Worm (Caenorhabditis elegans) whole organism, late embryonic: ENCODE data around the gene cyp-35B2.

Experiments used
- C38D4.7 ChIP-seq: fragments of 200-800 bp; sonication (Bioruptor generic); optimal IDR thresholded peaks from 2 replicates; lab custom pipeline; 2018; ENCODE audit warnings: mild to moderate bottlenecking, missing genetic modification characterization, moderate library complexity, missing compliant biosample characterization
- F13H6.1 ChIP-seq: sonication (generic microtip); optimal IDR thresholded peaks from 2 replicates; lab custom pipeline; 2016; ENCODE audit warnings: missing genetic modification characterization, missing compliant biosample characterization
- K02D7.2 ChIP-seq: sonication (generic microtip); optimal IDR thresholded peaks from 2 replicates; lab custom pipeline; 2017; ENCODE audit warnings: mild to moderate bottlenecking, missing genetic modification characterization, missing compliant biosample characterization
- K09A11.1 ChIP-seq: sonication (generic microtip); optimal IDR thresholded peaks from 2 replicates; lab custom pipeline; 2017; ENCODE audit warnings: antibody characterized with exemption, mild to moderate bottlenecking, missing genetic modification characterization, missing compliant biosample characterization; ENCODE audit not compliant: insufficient read depth
- Y22D7AL.16 ChIP-seq: sonication (generic microtip); optimal IDR thresholded peaks from 2 replicates; lab custom pipeline; 2016; ENCODE audit warnings: missing genetic modification characterization, missing compliant biosample characterization
- ahr-1 ChIP-seq: sonication (generic microtip); optimal IDR thresholded peaks from 2 replicates; lab custom pipeline; 2016; ENCODE audit warnings: missing genetic modification characterization, missing compliant biosample characterization
- ceh-2 ChIP-seq: sonication (generic microtip); optimal IDR thresholded peaks from 2 replicates; lab custom pipeline; 2016; ENCODE audit warnings: missing genotype, missing genetic modification characterization, missing compliant biosample characterization
- ceh-22 ChIP-seq: sonication (generic microtip); optimal IDR thresholded peaks from 2 replicates; lab custom pipeline; 2017; ENCODE audit warnings: missing biosample characterization, missing genetic modification characterization
- ceh-30 ChIP-seq: fragments of 150-350 bp; optimal IDR thresholded peaks from 2 replicates; lab custom pipeline; 2014; ENCODE audit warnings: missing biosample characterization, missing genetic modification characterization
- ceh-34 ChIP-seq: sonication (generic microtip); optimal IDR thresholded peaks from 2 replicates; lab custom pipeline; 2016; ENCODE audit warnings: mild to moderate bottlenecking, missing genetic modification characterization, missing compliant biosample characterization
- ceh-9 ChIP-seq: sonication (generic microtip); optimal IDR thresholded peaks from 2 replicates; lab custom pipeline; 2016; ENCODE audit warnings: mild to moderate bottlenecking, missing genetic modification characterization, inconsistent platforms, missing compliant biosample characterization
- elt-2 ChIP-seq: sonication (generic microtip); optimal IDR thresholded peaks from 2 replicates; lab custom pipeline; 2016; ENCODE audit warnings: missing genetic modification reagents, missing genetic modification characterization, missing compliant biosample characterization
- ets-4 ChIP-seq: sonication (generic microtip); optimal IDR thresholded peaks from 2 replicates; lab custom pipeline; 2016; ENCODE audit warnings: missing genetic modification characterization, missing compliant biosample characterization
- fkh-6 ChIP-seq: sonication (generic microtip); optimal IDR thresholded peaks from 2 replicates; lab custom pipeline; 2016; ENCODE audit warnings: missing genetic modification characterization, missing compliant biosample characterization
- gmeb-2 ChIP-seq: sonication (generic microtip); optimal IDR thresholded peaks from 2 replicates; lab custom pipeline; 2016; ENCODE audit warnings: missing genetic modification characterization, inconsistent platforms, missing compliant biosample characterization
- hlh-13 ChIP-seq: fragments of 200-800 bp; sonication (Bioruptor generic); optimal IDR thresholded peaks from 2 replicates; lab custom pipeline; 2018; ENCODE audit warnings: mild to moderate bottlenecking, missing genetic modification characterization, missing compliant biosample characterization
- hlh-8 ChIP-seq: sonication (generic microtip); optimal IDR thresholded peaks from 2 replicates; lab custom pipeline; 2016; ENCODE audit warnings: missing genotype, missing genetic modification characterization, missing compliant biosample characterization
- lin-11 ChIP-seq: fragments of 200-800 bp; sonication (Bioruptor generic); optimal IDR thresholded peaks from 2 replicates; lab custom pipeline; 2018; ENCODE audit warnings: mild to moderate bottlenecking, missing genetic modification characterization, missing compliant biosample characterization
- madf-2 ChIP-seq: sonication (generic microtip); optimal IDR thresholded peaks from 2 replicates; lab custom pipeline; 2017; ENCODE audit warnings: missing genetic modification characterization, missing compliant biosample characterization
- mec-3 ChIP-seq: sonication (generic microtip); optimal IDR thresholded peaks from 2 replicates; lab custom pipeline; 2016; ENCODE audit warnings: borderline replicate concordance, missing genetic modification characterization, missing compliant biosample characterization
- nhr-11 ChIP-seq: fragments of 150-350 bp; optimal IDR thresholded peaks from 2 replicates; lab custom pipeline; 2014; ENCODE audit warnings: missing biosample characterization, missing genetic modification characterization
- npax-4 ChIP-seq: sonication (generic microtip); optimal IDR thresholded peaks from 2 replicates; lab custom pipeline; 2016; ENCODE audit warnings: missing genetic modification characterization, missing compliant biosample characterization
- odd-2 ChIP-seq: sonication (generic microtip); optimal IDR thresholded peaks from 2 replicates; lab custom pipeline; 2017; ENCODE audit warnings: antibody characterized with exemption, mild to moderate bottlenecking, missing genetic modification characterization, missing compliant biosample characterization
- pat-9 ChIP-seq: fragments of 200-800 bp; sonication (Bioruptor generic); optimal IDR thresholded peaks from 2 replicates; lab custom pipeline; 2018; ENCODE audit warnings: mild to moderate bottlenecking, missing genetic modification characterization, moderate library complexity, missing compliant biosample characterization
- pha-2 ChIP-seq: sonication (generic microtip); optimal IDR thresholded peaks from 2 replicates; lab custom pipeline; 2017; ENCODE audit warnings: mild to moderate bottlenecking, missing genetic modification characterization, missing compliant biosample characterization
- pha-4 ChIP-seq: fragments of 150-350 bp; optimal IDR thresholded peaks from 2 replicates; lab custom pipeline; 2018; ENCODE audit warnings: missing biosample characterization, missing genetic modification reagents, missing genetic modification characterization
- pqm-1 ChIP-seq: sonication (generic microtip); optimal IDR thresholded peaks from 2 replicates; lab custom pipeline; 2016; ENCODE audit warnings: missing genetic modification characterization, missing compliant biosample characterization
- sox-4 ChIP-seq: sonication (generic microtip); optimal IDR thresholded peaks from 2 replicates; lab custom pipeline; 2017; ENCODE audit warnings: mild to moderate bottlenecking, missing genetic modification characterization, inconsistent platforms, missing compliant biosample characterization
- tbx-2 ChIP-seq: sonication (generic microtip); optimal IDR thresholded peaks from 2 replicates; lab custom pipeline; 2016; ENCODE audit warnings: missing genetic modification characterization, missing compliant biosample characterization
- tbx-7 ChIP-seq: sonication (generic microtip); optimal IDR thresholded peaks from 2 replicates; lab custom pipeline; 2016; ENCODE audit warnings: missing genotype, missing genetic modification characterization, missing compliant biosample characterization
- unc-55 ChIP-seq: sonication (generic microtip); optimal IDR thresholded peaks from 2 replicates; lab custom pipeline; 2017; ENCODE audit warnings: missing biosample characterization, missing genetic modification reagents, missing genetic modification characterization
- ztf-16 ChIP-seq: sonication (generic microtip); optimal IDR thresholded peaks from 2 replicates; lab custom pipeline; 2017; ENCODE audit warnings: missing genetic modification characterization, missing compliant biosample characterization

The cyp-35B2 gene

DNA sequence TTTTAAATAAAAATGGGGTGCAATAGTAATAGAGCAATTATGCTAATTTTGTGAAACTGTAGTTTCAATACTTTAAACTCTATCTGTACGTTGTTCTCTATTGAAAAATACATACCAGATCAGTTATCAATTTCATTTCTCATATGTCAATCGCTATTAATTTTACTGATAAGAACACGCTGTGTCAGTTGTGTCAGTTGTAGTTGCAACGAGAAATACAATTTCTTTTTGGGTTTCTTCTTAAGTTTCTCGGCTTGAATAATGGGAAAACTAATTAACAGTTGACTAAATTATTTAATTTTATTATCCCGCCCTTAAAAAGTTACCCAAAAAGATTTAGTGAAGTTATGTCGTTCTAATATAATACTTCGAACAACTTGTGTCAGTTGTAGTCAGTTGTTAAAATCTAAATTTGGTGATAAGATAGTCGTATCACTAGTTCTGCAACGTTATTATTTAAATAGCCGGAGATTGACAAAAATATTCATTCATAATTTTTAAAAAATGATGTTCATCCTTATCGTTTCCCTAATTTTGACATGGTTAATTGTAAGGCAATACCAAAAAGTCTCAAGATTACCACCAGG, 6.0 kb upstream of the cyp-35B2 start, which contains the start of gene cyp-35A5:
Gene cyp-35A5 (plus strand): TSS at position 435 of the 587 bp plus-strand sequence.
- peak; percentile 79 for TF ChIP-seq elt-2 (tag; lab: Kevin White, UChicago)
- no peak for TF ChIP-seq npax-4 (tag; lab: Kevin White, UChicago)
- TF ChIP-seq, all 69 proteins: peak for 1

- TF ChIP-seq ceh-2 (tag; lab: Kevin White, UChicago): no peak
- TF ChIP-seq mec-3 (tag; lab: Kevin White, UChicago): no peak
- no peak for TF ChIP-seq ahr-1 (tag; lab: Kevin White, UChicago)
- TF ChIP-seq tbx-7 (tag; lab: Kevin White, UChicago): no peak
- no peak for TF ChIP-seq lin-11 (tag; lab: Kevin White, UChicago)
- TF ChIP-seq sox-4: no peak
- no peak for TF ChIP-seq K02D7.2 (tag; lab: Kevin White, UChicago)
- TF ChIP-seq ceh-9: no peak
- no peak for TF ChIP-seq pqm-1 (tag; lab: Kevin White, UChicago)
- no peak for TF ChIP-seq unc-55 (GFP tag; lab: Kevin White, UChicago)
- no peak for TF ChIP-seq ceh-34 (tag; lab: Kevin White, UChicago)
- TF ChIP-seq pha-4: no peak
- TF ChIP-seq ets-4: no peak
- no peak for TF ChIP-seq pha-2 (tag; lab: Kevin White, UChicago)
Observed at ce11 chrV:3938789-3939188, 3.2 kb upstream of the cyp-35B2 start, which contains the start of gene cyp-35B1. cyp-35B1 (plus strand) TSS chrV:3939032.

DNA sequence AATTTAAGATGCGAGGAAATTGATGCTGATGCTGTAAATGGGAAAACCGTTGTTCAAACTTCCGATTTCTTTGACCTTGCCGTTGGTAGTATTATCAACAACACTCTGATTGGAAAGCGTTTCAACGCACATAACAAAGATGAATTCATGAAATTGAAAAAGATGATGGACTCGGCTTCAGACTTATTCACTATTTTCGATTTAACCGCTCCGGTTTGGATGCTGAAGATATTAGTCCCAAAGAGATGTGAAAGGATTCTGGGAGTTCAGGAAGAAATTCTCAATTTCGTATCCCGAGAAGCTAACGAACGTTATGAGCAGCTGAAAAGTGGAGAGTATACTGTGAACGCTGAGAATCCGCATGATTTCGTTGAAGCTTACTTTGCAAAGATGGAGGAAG, 1.4 kb downstream of the cyp-35B2 start:
- TF ChIP-seq hlh-13 (no peak), C38D4.7 (no peak), K02D7.2 (tag; lab: Kevin White, UChicago) (no peak), fkh-6 (tag; lab: Kevin White, UChicago) (no peak), F13H6.1 (tag; lab: Kevin White, UChicago) (no peak), madf-2 (tag; lab: Kevin White, UChicago) (no peak), hlh-8 (tag; lab: Kevin White, UChicago) (no peak)

DNA sequence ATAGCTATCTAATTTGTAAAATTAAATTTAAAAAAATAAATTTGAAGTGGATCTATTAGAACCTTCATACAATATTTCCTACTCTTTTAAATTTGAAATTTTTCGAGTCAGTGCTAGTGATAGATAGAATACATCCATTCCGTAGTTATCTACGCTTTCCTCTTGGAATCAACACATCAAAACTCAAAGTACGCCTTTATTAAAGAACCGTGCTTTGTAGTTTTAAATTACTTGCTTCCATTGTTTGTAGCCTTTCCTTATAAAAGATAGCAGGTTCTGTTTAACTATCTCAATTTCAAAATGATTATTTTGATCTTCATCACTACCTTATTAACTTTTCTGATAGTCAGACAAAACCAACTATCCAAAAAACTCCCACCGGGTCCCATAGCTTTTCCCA, 3.1 kb downstream of the cyp-35B2 start, which contains the start of gene cyp-35B3:
Gene cyp-35B3 (plus strand): TSS at position 301 of the 400 bp plus-strand sequence.
- no peak for TF ChIP-seq hlh-8 (tag; lab: Kevin White, UChicago)
- TF ChIP-seq K09A11.1 (tag; lab: Kevin White, UChicago): no peak
- no peak for TF ChIP-seq fkh-6 (tag; lab: Kevin White, UChicago)
- no peak for TF ChIP-seq odd-2 (tag; lab: Kevin White, UChicago)
- TF ChIP-seq nhr-11: no peak
- no peak for TF ChIP-seq ceh-2 (tag; lab: Kevin White, UChicago)
- no peak for TF ChIP-seq Y22D7AL.16 (tag; lab: Kevin White, UChicago)
- TF ChIP-seq ceh-22 (tag; lab: Kevin White, UChicago): no peak
- TF ChIP-seq hlh-13: no peak
- TF ChIP-seq gmeb-2 (tag; lab: Kevin White, UChicago): no peak
- TF ChIP-seq pat-9 (tag; lab: Kevin White, UChicago): no peak
- no peak for TF ChIP-seq tbx-2
- TF ChIP-seq ceh-30 (tag; lab: Kevin White, UChicago): no peak

ce11 chrV:3949723-3950122, 7.8 kb downstream of the cyp-35B2 start, which contains the start of gene dach-1:
dach-1 (plus strand) TSS chrV:3950023.
- TF ChIP-seq C38D4.7: no peak
- no peak for TF ChIP-seq tbx-7 (tag; lab: Kevin White, UChicago)
- no peak for TF ChIP-seq ceh-30 (tag; lab: Kevin White, UChicago)
- no peak for TF ChIP-seq mec-3 (tag; lab: Kevin White, UChicago)
- TF ChIP-seq pqm-1 (tag; lab: Kevin White, UChicago): no peak
- no peak for TF ChIP-seq ztf-16 (tag; lab: Kevin White, UChicago)
